Fruit fly (Drosophila melanogaster): ENCODE data around the gene CG11381.

Gene CG11381

dm6 chrX:1181320-1181719 is 22.3 kb upstream of the CG11381 start, which contains the start of gene CG14627:
CG14627 (plus strand) TSS chrX:1181620.
- no peak for TF ChIP-seq CG1647 (GFP tag; optimal IDR thresholded peaks at IDR 0.05)
- no peak for TF ChIP-seq twi (tag; optimal IDR thresholded peaks at IDR 0.05)
- no peak for TF ChIP-seq CG33213 (GFP tag; optimal IDR thresholded peaks at IDR 0.05)
- TF ChIP-seq unc-4 (GFP tag; IDR thresholded peaks at IDR 0.05; ENCODE audit: partially characterized antibody), result no peak
- TF ChIP-seq Kr (GFP tag; optimal IDR thresholded peaks at IDR 0.05), result no peak
- TF ChIP-seq cg (GFP tag; optimal IDR thresholded peaks at IDR 0.05), result no peak
- TF ChIP-seq ase (GFP tag; IDR thresholded peaks at IDR 0.05), result no peak
- TF ChIP-seq CG8924 (tag; optimal IDR thresholded peaks at IDR 0.05), result no peak
- TF ChIP-seq CG11696 (GFP tag; IDR thresholded peaks at IDR 0.05), result no peak
- TF ChIP-seq CG12219 (GFP tag; optimal IDR thresholded peaks at IDR 0.05), result no peak
- TF ChIP-seq nom (GFP tag; optimal IDR thresholded peaks at IDR 0.05), result no peak
- no peak for TF ChIP-seq bowl (GFP tag; IDR thresholded peaks at IDR 0.05)
- no peak for TF ChIP-seq trh (GFP tag; optimal IDR thresholded peaks at IDR 0.05)
- TF ChIP-seq Neu2 (GFP tag; optimal IDR thresholded peaks at IDR 0.05; ENCODE audit: borderline replicate concordance), result no peak
- no peak for TF ChIP-seq fru (optimal IDR thresholded peaks at IDR 0.05)
- no peak for TF ChIP-seq scrt (GFP tag; optimal IDR thresholded peaks at IDR 0.05)

- TF ChIP-seq chm (GFP tag; IDR thresholded peaks at IDR 0.05) (no peak), org-1 (GFP tag; optimal IDR thresholded peaks at IDR 0.05) (no peak), CG17568 (GFP tag; optimal IDR thresholded peaks at IDR 0.05) (no peak), caup (GFP tag; optimal IDR thresholded peaks at IDR 0.05; ENCODE audit: severe bottlenecking) (no peak), CG8281 (tag; optimal IDR thresholded peaks at IDR 0.05) (no peak), al (GFP tag; IDR thresholded peaks at IDR 0.05) (no peak), row (GFP tag; IDR thresholded peaks at IDR 0.05) (peak; percentile 49), D19A (tag; optimal IDR thresholded peaks at IDR 0.05) (peak; percentile 94), PHDP (tag; optimal IDR thresholded peaks at IDR 0.05) (no peak), Mad (GFP tag; optimal IDR thresholded peaks at IDR 0.05) (no peak), odd (GFP tag; optimal IDR thresholded peaks at IDR 0.05) (no peak), Max (GFP tag; optimal IDR thresholded peaks at IDR 0.05) (no peak), Side (GFP tag; optimal IDR thresholded peaks at IDR 0.05) (no peak), CG5245 (GFP tag; optimal IDR thresholded peaks at IDR 0.05) (no peak), CG15696 (tag; optimal IDR thresholded peaks at IDR 0.05) (no peak), crc (GFP tag; optimal IDR thresholded peaks at IDR 0.05) (no peak)
Observed at dm6 chrX:1183742-1184141, 19.8 kb upstream of the CG11381 start.

- TF ChIP-seq vfl (GFP tag; optimal IDR thresholded peaks at IDR 0.05), result no peak
- TF ChIP-seq exex (tag; optimal IDR thresholded peaks at IDR 0.05), result no peak
- TF ChIP-seq CG9817 (tag; optimal IDR thresholded peaks at IDR 0.05), result no peak
- TF ChIP-seq grn (GFP tag; optimal IDR thresholded peaks at IDR 0.05), result no peak
- no peak for TF ChIP-seq btn (GFP tag; optimal IDR thresholded peaks at IDR 0.05)
- no peak for TF ChIP-seq CG16815 (GFP tag; optimal IDR thresholded peaks at IDR 0.05)
- TF ChIP-seq nerfin-2 (GFP tag; IDR thresholded peaks at IDR 0.05; ENCODE audit: partially characterized antibody), result no peak
- no peak for TF ChIP-seq CG12236 (GFP tag; optimal IDR thresholded peaks at IDR 0.05)
Observed at dm6 chrX:1184478-1184877, 19.1 kb upstream of the CG11381 start, which contains the start of gene CG14626. CG14626 (plus strand) TSS chrX:1184778.
